Worm (Caenorhabditis elegans): ENCODE data around the gene AH10.2.

DNA sequence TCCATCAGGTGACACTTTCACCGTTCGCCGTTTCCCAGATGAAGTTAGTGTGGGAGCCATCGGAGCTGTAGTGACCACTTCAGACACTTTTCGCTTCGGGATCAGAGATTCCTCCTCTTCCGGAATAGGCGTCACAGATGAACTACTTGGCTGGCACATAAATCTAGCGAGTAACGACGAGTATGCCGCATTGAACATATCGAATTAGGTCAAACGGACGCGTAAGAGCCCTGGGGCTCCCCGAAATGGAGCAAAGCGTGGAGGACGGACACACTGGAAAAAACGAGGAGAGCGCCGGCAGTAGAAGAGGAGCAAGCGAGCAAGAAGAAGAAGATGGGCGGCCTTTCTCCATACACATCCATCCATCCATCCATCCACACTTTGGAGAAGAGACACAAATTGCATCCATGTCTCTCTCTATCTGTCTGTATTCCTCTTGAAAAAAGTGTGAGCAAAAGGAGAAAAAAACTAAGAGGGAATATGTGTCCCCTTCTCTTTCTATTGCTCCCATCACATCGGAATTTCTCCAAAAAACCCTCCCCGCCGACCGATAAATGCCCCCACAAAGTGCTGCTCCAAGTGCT lies 30.1 kb upstream of the AH10.2 start:
- TF ChIP-seq flh-1 (GFP tag; optimal IDR thresholded peaks at IDR 0.05) (no peak), blmp-1 (tag; optimal IDR thresholded peaks at IDR 0.05) (no peak), nhr-12 (tag; optimal IDR thresholded peaks at IDR 0.05) (no peak), lin-13 (tag; optimal IDR thresholded peaks at IDR 0.05) (no peak), unc-62 (GFP tag; optimal IDR thresholded peaks at IDR 0.05) (no peak), cnd-1 (tag; optimal IDR thresholded peaks at IDR 0.05) (no peak), pha-4 (tag; optimal IDR thresholded peaks at IDR 0.05) (no peak), nhr-28 (tag; optimal IDR thresholded peaks at IDR 0.05) (no peak), ceh-39 (tag; optimal IDR thresholded peaks at IDR 0.05) (no peak)

Measured in whole organism, mixed stage, embryonic.